Worm (Caenorhabditis elegans) whole organism, L4/young adult: ENCODE results near the gene gly-13.

Experiments
- W03F9.2 ChIP-seq: fragments of 150-350 bp; optimal IDR thresholded peaks from 2 replicates; lab custom pipeline; 2014; ENCODE audit warnings: missing biosample characterization, missing genetic modification characterization
- dao-5 ChIP-seq: sonication (generic microtip); optimal IDR thresholded peaks from 2 replicates; lab custom pipeline; 2016; ENCODE audit warnings: missing genotype, missing genetic modification characterization, moderate library complexity, missing compliant biosample characterization
- him-1 ChIP-seq: sonication (generic microtip); optimal IDR thresholded peaks from 2 replicates; lab custom pipeline; 2016; ENCODE audit warnings: missing genotype, missing genetic modification reagents, missing genetic modification characterization, missing compliant biosample characterization

The gly-13 gene

ce11 chrX:9248083-9248805, 48.2 kb downstream of the gly-13 start:
- TF ChIP-seq dao-5 (tag; lab: Kevin White, UChicago), result no peak
- no peak for TF ChIP-seq W03F9.2 (tag; lab: Kevin White, UChicago)
- no peak for TF ChIP-seq him-1 (tag; lab: Kevin White, UChicago)

- TF ChIP-seq W03F9.2 (tag; lab: Kevin White, UChicago) (no peak), dao-5 (tag; lab: Kevin White, UChicago) (no peak), him-1 (tag; lab: Kevin White, UChicago) (no peak)
Observed at ce11 chrX:9246625-9247024, 49.8 kb downstream of the gly-13 start.
